Worm (Caenorhabditis elegans) whole organism, young adult: ENCODE data around the gene irld-36.

Experiments
- B0336.3 ChIP-seq: fragments of 200-800 bp; sonication (Bioruptor generic); IDR thresholded peaks from 2 replicates; pipeline ENCODE4 v1.3.6; 2022; ENCODE audit warnings: missing genetic modification characterization, missing compliant biosample characterization
- F23B12.7 ChIP-seq: sonication (generic microtip); optimal IDR thresholded peaks from 2 replicates; lab custom pipeline; 2017; ENCODE audit warnings: missing genetic modification characterization, mild to moderate bottlenecking, missing compliant biosample characterization, antibody characterized with exemption, moderate library complexity; ENCODE audit not compliant: insufficient read depth
- F37B4.10 ChIP-seq: fragments of 200-800 bp; sonication (Bioruptor generic); IDR thresholded peaks from 2 replicates; pipeline ENCODE4 v1.3.6; 2022; ENCODE audit warnings: missing genetic modification characterization, missing compliant biosample characterization
- K12H6.12 ChIP-seq: fragments of 200-800 bp; sonication (Bioruptor generic); optimal IDR thresholded peaks from 2 replicates; lab custom pipeline; 2018; ENCODE audit warnings: mild to moderate bottlenecking, missing genetic modification characterization, missing compliant biosample characterization
- Y56A3A.18 ChIP-seq: fragments of 200-800 bp; sonication (Bioruptor generic); IDR thresholded peaks from 2 replicates; pipeline ENCODE4 v1.3.6; 2022; ENCODE audit warnings: missing genetic modification reagents, missing genetic modification characterization, missing compliant biosample characterization
- ZK185.1 ChIP-seq: sonication (generic microtip); optimal IDR thresholded peaks from 2 replicates; lab custom pipeline; 2016; ENCODE audit warnings: mild to moderate bottlenecking, missing genetic modification characterization, missing compliant biosample characterization; ENCODE audit not compliant: poor library complexity, severe bottlenecking
- aptf-2 ChIP-seq: fragments of 200-800 bp; sonication (Bioruptor generic); conservative IDR thresholded peaks from 2 replicates; pipeline ENCODE4 v1.3.6; 2022; ENCODE audit warnings: missing genetic modification reagents, missing genetic modification characterization, missing compliant biosample characterization
- atf-7 ChIP-seq: sonication (generic microtip); optimal IDR thresholded peaks from 2 replicates; lab custom pipeline; 2017; ENCODE audit warnings: mild to moderate bottlenecking, missing genetic modification characterization, missing compliant biosample characterization
- athp-1 ChIP-seq: sonication (generic microtip); optimal IDR thresholded peaks from 2 replicates; lab custom pipeline; 2017; ENCODE audit warnings: mild to moderate bottlenecking, missing genetic modification characterization, missing compliant biosample characterization
- attf-3 ChIP-seq: fragments of 200-800 bp; sonication (Bioruptor generic); conservative IDR thresholded peaks from 2 replicates; pipeline ENCODE4 v1.3.6; 2022; ENCODE audit warnings: missing genetic modification reagents, missing genetic modification characterization, missing compliant biosample characterization
- attf-5 ChIP-seq: fragments of 200-800 bp; sonication (Bioruptor generic); optimal IDR thresholded peaks from 2 replicates; lab custom pipeline; 2018; ENCODE audit warnings: mild to moderate bottlenecking, missing genetic modification characterization, missing compliant biosample characterization
- attf-6 ChIP-seq: fragments of 200-800 bp; sonication (Bioruptor generic); IDR thresholded peaks from 2 replicates; pipeline ENCODE4 v1.3.6; 2022; ENCODE audit warnings: missing genetic modification reagents, missing genetic modification characterization, missing compliant biosample characterization
- dox-1 ChIP-seq: fragments of 200-800 bp; sonication (Bioruptor generic); IDR thresholded peaks from 2 replicates; pipeline ENCODE4 v1.3.6; 2022; ENCODE audit warnings: missing genetic modification reagents, missing genetic modification characterization, missing compliant biosample characterization
- dpl-1 ChIP-seq: fragments of 150-350 bp; optimal IDR thresholded peaks from 2 replicates; lab custom pipeline; 2014; ENCODE audit warnings: missing biosample characterization, missing genetic modification reagents, missing genetic modification characterization
- egl-44 ChIP-seq: fragments of 200-800 bp; sonication (Bioruptor generic); IDR thresholded peaks from 2 replicates; pipeline ENCODE4 v1.3.6; 2022; ENCODE audit warnings: missing genetic modification reagents, missing genetic modification characterization, missing compliant biosample characterization
- ekl-4 ChIP-seq: fragments of 200-800 bp; sonication (Bioruptor generic); IDR thresholded peaks from 2 replicates; pipeline ENCODE4 v1.3.6; 2022; ENCODE audit warnings: missing genetic modification reagents, missing genetic modification characterization, missing compliant biosample characterization
- fkh-3 ChIP-seq: sonication (generic microtip); optimal IDR thresholded peaks from 2 replicates; lab custom pipeline; 2016; ENCODE audit warnings: mild to moderate bottlenecking, missing genetic modification characterization, missing compliant biosample characterization
- him-1 ChIP-seq: sonication (generic microtip); optimal IDR thresholded peaks from 2 replicates; lab custom pipeline; 2016; ENCODE audit warnings: missing genotype, missing genetic modification reagents, missing genetic modification characterization, missing compliant biosample characterization
- hmg-1.2 ChIP-seq: fragments of 200-800 bp; sonication (Bioruptor generic); IDR thresholded peaks from 2 replicates; pipeline ENCODE4 v1.3.6; 2022; ENCODE audit warnings: missing genetic modification reagents, missing genetic modification characterization, missing compliant biosample characterization
- let-526 ChIP-seq: fragments of 200-800 bp; sonication (Bioruptor generic); IDR thresholded peaks from 2 replicates; pipeline ENCODE4 v1.3.6; 2022; ENCODE audit warnings: missing genetic modification reagents, missing genetic modification characterization, missing compliant biosample characterization
- let-607 ChIP-seq, 2 experiments: fragments of 200-800 bp in 1 of 2; sonication (Bioruptor generic) in 1 of 2; sonication (generic microtip) in 1 of 2; optimal IDR thresholded peaks; 2 replicates each; lab custom pipeline; 2016 to 2018; ENCODE audit warnings: mild to moderate bottlenecking in 2 of 2, missing compliant biosample characterization in 2 of 2, missing genetic modification characterization in 2 of 2, moderate library complexity in 2 of 2, missing genotype in 1 of 2
- lin-26 ChIP-seq: fragments of 200-800 bp; sonication (Bioruptor generic); IDR thresholded peaks from 2 replicates; pipeline ENCODE4 v1.3.6; 2022; ENCODE audit warnings: missing genetic modification reagents, missing genetic modification characterization, missing compliant biosample characterization
- madf-10 ChIP-seq: sonication (generic microtip); optimal IDR thresholded peaks from 2 replicates; lab custom pipeline; 2016; ENCODE audit warnings: mild to moderate bottlenecking, missing genetic modification characterization, missing compliant biosample characterization
- mcd-1 ChIP-seq: fragments of 200-800 bp; sonication (Bioruptor generic); IDR thresholded peaks from 2 replicates; pipeline ENCODE4 v1.3.6; 2022; ENCODE audit warnings: missing genetic modification reagents, missing genetic modification characterization, missing compliant biosample characterization
- nfya-2 ChIP-seq: fragments of 200-800 bp; sonication (Bioruptor generic); IDR thresholded peaks from 2 replicates; pipeline ENCODE4 v1.3.6; 2022; ENCODE audit warnings: missing genetic modification reagents, missing genetic modification characterization, missing compliant biosample characterization
- nhr-179 ChIP-seq: sonication (generic microtip); optimal IDR thresholded peaks from 2 replicates; lab custom pipeline; 2016; ENCODE audit warnings: mild to moderate bottlenecking, missing genetic modification characterization, missing compliant biosample characterization
- nhr-80 ChIP-seq: sonication (generic microtip); optimal IDR thresholded peaks from 2 replicates; lab custom pipeline; 2016; ENCODE audit warnings: missing genetic modification characterization, missing compliant biosample characterization
- repo-1 ChIP-seq: sonication (generic microtip); optimal IDR thresholded peaks from 2 replicates; lab custom pipeline; 2017; ENCODE audit warnings: mild to moderate bottlenecking, missing genetic modification characterization, missing compliant biosample characterization
- sea-2 ChIP-seq: fragments of 200-800 bp; sonication (Bioruptor generic); IDR thresholded peaks from 2 replicates; pipeline ENCODE4 v1.3.6; 2022; ENCODE audit warnings: missing genetic modification characterization, missing compliant biosample characterization
- snpc-1.3 ChIP-seq: sonication (generic microtip); optimal IDR thresholded peaks from 2 replicates; lab custom pipeline; 2017; ENCODE audit warnings: missing genetic modification characterization, mild to moderate bottlenecking, missing compliant biosample characterization, antibody characterized with exemption, moderate library complexity, missing genotype, missing genetic modification reagents; ENCODE audit not compliant: insufficient read depth
- snpc-4 ChIP-seq, 5 experiments: fragments of 150-350 bp in 1 of 5; sonication (generic microtip) in 4 of 5; optimal IDR thresholded peaks; 2 replicates each; lab custom pipeline; 2014 to 2018; ENCODE audit warnings: missing genetic modification characterization in 5 of 5, missing biosample characterization in 3 of 5, antibody characterized with exemption in 2 of 5, mild to moderate bottlenecking in 2 of 5, missing compliant biosample characterization in 2 of 5, missing genotype in 2 of 5, moderate library complexity in 2 of 5, missing genetic modification reagents in 1 of 5
- tbp1 ChIP-seq: fragments of 200-800 bp; sonication (Bioruptor generic); optimal IDR thresholded peaks from 2 replicates; lab custom pipeline; 2018; ENCODE audit warnings: mild to moderate bottlenecking, missing genetic modification characterization, missing compliant biosample characterization
- zim-3 ChIP-seq: sonication (generic microtip); optimal IDR thresholded peaks from 2 replicates; lab custom pipeline; 2017; ENCODE audit warnings: mild to moderate bottlenecking, missing genetic modification characterization, moderate library complexity, missing compliant biosample characterization

irld-36 gene

ce11 chrII:1662881-1663280 is 16.3 kb upstream of the irld-36 start, which contains the start of gene ZC204.14:
TSS of gene ZC204.14 (minus strand) at chrII:1662949.
- TF ChIP-seq hmg-1.2 (peak; percentile 77), B0336.3 (GFP tag; lab: Robert Waterston, UW) (no peak)

ce11 chrII:1663516-1663915 is 15.7 kb upstream of the irld-36 start, which contains the start of gene duxl-1:
TSS of gene duxl-1 (plus strand) at chrII:1663699.
- peak; percentile 53; the same call in 1 of the 2 replicates for TF ChIP-seq hmg-1.2
- peak; percentile 15 for TF ChIP-seq tbp1 (GFP tag; lab: Kevin White, UChicago)
- no peak for TF ChIP-seq F23B12.7 (tag; lab: Kevin White, UChicago)
- no peak for TF ChIP-seq ZK185.1
- TF ChIP-seq let-607 (tag; optimal IDR thresholded peaks at IDR 0.05; lab: Kevin White, UChicago), result peak in 1 of 2 experiments; percentile 3
- TF ChIP-seq aptf-2 (GFP tag; lab: Robert Waterston, UW), result no peak
- TF ChIP-seq attf-3 (GFP tag; lab: Robert Waterston, UW), result no peak
- TF ChIP-seq nfya-2 (GFP tag; lab: Robert Waterston, UW), result no peak
- no peak for TF ChIP-seq attf-6 (GFP tag; lab: Robert Waterston, UW)
- no peak for TF ChIP-seq madf-10
- no peak for TF ChIP-seq sea-2 (GFP tag; lab: Robert Waterston, UW)
- TF ChIP-seq zim-3, result no peak
- TF ChIP-seq dox-1 (GFP tag; lab: Robert Waterston, UW), result peak; percentile 22; the same call in 1 of the 2 replicates
- peak; percentile 57 for TF ChIP-seq nhr-80 (tag; lab: Kevin White, UChicago)
- TF ChIP-seq atf-7 (tag; lab: Kevin White, UChicago), result peak; percentile 90
- no peak for TF ChIP-seq F37B4.10
- TF ChIP-seq fkh-3 (tag; lab: Kevin White, UChicago), result no peak
- TF ChIP-seq attf-5 (GFP tag; lab: Kevin White, UChicago), result peak; percentile 61

- TF ChIP-seq let-526 (GFP tag; lab: Robert Waterston, UW) (no peak), Y56A3A.18 (no peak), attf-5 (GFP tag; lab: Kevin White, UChicago) (no peak), tbp1 (GFP tag; lab: Kevin White, UChicago) (no peak), snpc-4 (GFP tag; optimal IDR thresholded peaks at IDR 0.05; lab: Kevin White, UChicago) (no peak), snpc-4 (tag; optimal IDR thresholded peaks at IDR 0.05; lab: Kevin White, UChicago) (no peak), athp-1 (no peak)
These were observed 13.2 kb upstream of the irld-36 start, which contains the start of gene srlf-29 for ce11 chrII:1666025-1666424. TSS of gene srlf-29 (plus strand) at chrII:1666325.

ce11 chrII:1668913-1669312 is 10.3 kb upstream of the irld-36 start, which contains the start of gene srw-97:
TSS of gene srw-97 (minus strand) at chrII:1669013.
- no peak for TF ChIP-seq lin-26 (GFP tag; lab: Robert Waterston, UW)
- TF ChIP-seq dpl-1 (GFP tag; lab: Kevin White, UChicago), result no peak
- no peak for TF ChIP-seq him-1 (tag; lab: Kevin White, UChicago)
- TF ChIP-seq nfya-2 (GFP tag; lab: Robert Waterston, UW), result no peak
- TF ChIP-seq repo-1 (tag; lab: Kevin White, UChicago), result no peak
- TF ChIP-seq snpc-1.3, result no peak
- no peak for TF ChIP-seq nhr-179 (tag; lab: Kevin White, UChicago)
- TF ChIP-seq egl-44, result no peak
- TF ChIP-seq hmg-1.2, result no peak
- TF ChIP-seq nhr-80 (tag; lab: Kevin White, UChicago), result no peak
- no peak for TF ChIP-seq mcd-1 (GFP tag; lab: Robert Waterston, UW)
- no peak for TF ChIP-seq ekl-4 (GFP tag; lab: Robert Waterston, UW)
- TF ChIP-seq K12H6.12 (tag; lab: Kevin White, UChicago), result no peak
